Worm (Caenorhabditis elegans) whole organism, L3 larva: ENCODE data around the gene K10C2.7.

Source experiments
- ceh-82 ChIP-seq: fragments of 150-350 bp; optimal IDR thresholded peaks from 2 replicates; lab custom pipeline; 2014; ENCODE audit warnings: missing biosample characterization, missing genetic modification characterization
- daf-12 ChIP-seq: fragments of 150-350 bp; optimal IDR thresholded peaks from 2 replicates; lab custom pipeline; 2014; ENCODE audit warnings: missing biosample characterization, missing genetic modification reagents, missing genetic modification characterization
- mml-1 ChIP-seq: fragments of 150-350 bp; sonication (generic microtip); optimal IDR thresholded peaks from 3 replicates; lab custom pipeline; 2014; ENCODE audit warnings: missing biosample characterization, missing genetic modification characterization
- nhr-237 ChIP-seq: fragments of 150-350 bp; optimal IDR thresholded peaks from 2 replicates; lab custom pipeline; 2014; ENCODE audit warnings: missing biosample characterization, missing genetic modification characterization
- nhr-43 ChIP-seq: sonication (generic microtip); optimal IDR thresholded peaks from 2 replicates; lab custom pipeline; 2016; ENCODE audit warnings: mild to moderate bottlenecking, missing genetic modification characterization, missing compliant biosample characterization; ENCODE audit not compliant: poor library complexity, severe bottlenecking
- nhr-76 ChIP-seq: fragments of 150-350 bp; sonication (generic microtip); optimal IDR thresholded peaks from 5 replicates; lab custom pipeline; 2014; ENCODE audit warnings: missing biosample characterization, missing genetic modification characterization
- nhr-77 ChIP-seq: fragments of 150-350 bp; optimal IDR thresholded peaks from 2 replicates; lab custom pipeline; 2014; ENCODE audit warnings: missing biosample characterization, missing genetic modification characterization

ce11 chrX:6403122-6403521 lies 40.2 kb downstream of the K10C2.7 start, which contains the start of gene glt-4:
- no peak for TF ChIP-seq ceh-82 (tag; lab: Kevin White, UChicago)
- TF ChIP-seq nhr-76 (tag; lab: Kevin White, UChicago) = no peak
- no peak for TF ChIP-seq nhr-77 (tag; lab: Kevin White, UChicago)
- no peak for TF ChIP-seq nhr-43 (tag; lab: Kevin White, UChicago)
- TF ChIP-seq nhr-237 (tag; lab: Kevin White, UChicago) = no peak
- TF ChIP-seq daf-12 (tag; lab: Kevin White, UChicago) = no peak
- no peak for TF ChIP-seq mml-1
